Worm (Caenorhabditis elegans) whole organism, L1 larva: ENCODE data around the gene mog-4.
A peak's percentile ranks its signal among the peaks of the same experiment; 100 is the strongest.

Source experiments
- C16A3.4 ChIP-seq: fragments of 150-350 bp; optimal IDR thresholded peaks from 2 replicates; lab custom pipeline; 2014; ENCODE audit warnings: missing biosample characterization, missing genetic modification characterization
- alr-1 ChIP-seq: fragments of 200-800 bp; sonication (Bioruptor generic); optimal IDR thresholded peaks from 2 replicates; lab custom pipeline; 2018; ENCODE audit warnings: borderline replicate concordance, mild to moderate bottlenecking, missing genetic modification characterization, missing compliant biosample characterization
- ceh-63 ChIP-seq: fragments of 200-800 bp; sonication (Bioruptor generic); optimal IDR thresholded peaks from 2 replicates; lab custom pipeline; 2018; ENCODE audit warnings: mild to moderate bottlenecking, missing genetic modification characterization, missing compliant biosample characterization
- dsc-1 ChIP-seq: sonication (generic microtip); optimal IDR thresholded peaks from 2 replicates; lab custom pipeline; 2016; ENCODE audit warnings: mild to moderate bottlenecking, missing genetic modification characterization, missing compliant biosample characterization
- efl-1 ChIP-seq, 4 experiments: fragments of 150-350 bp; optimal IDR thresholded peaks in 3 of 4; peaks in 1 of 4; 1 replicate in 1 of 4; 2 replicates in 3 of 4; lab custom pipeline; 2014; ENCODE audit warnings: missing biosample characterization in 2 of 4, missing genetic modification characterization in 2 of 4, missing genetic modification reagents in 2 of 4
- egl-13 ChIP-seq: sonication (generic microtip); optimal IDR thresholded peaks from 2 replicates; lab custom pipeline; 2016; ENCODE audit warnings: missing genotype, missing genetic modification reagents, missing genetic modification characterization, missing compliant biosample characterization
- egl-27 ChIP-seq, 2 experiments: fragments of 150-350 bp in 1 of 2; sonication (generic microtip); optimal IDR thresholded peaks; 3 replicates each; lab custom pipeline; 2017 to 2018; ENCODE audit warnings: missing biosample characterization in 2 of 2, missing genetic modification characterization in 2 of 2, missing genetic modification reagents in 2 of 2
- elt-2 ChIP-seq: sonication (generic microtip); optimal IDR thresholded peaks from 2 replicates; lab custom pipeline; 2016; ENCODE audit warnings: missing genetic modification characterization, mild to moderate bottlenecking, inconsistent platforms, missing compliant biosample characterization, missing genetic modification reagents
- fkh-10 ChIP-seq: sonication (generic microtip); optimal IDR thresholded peaks from 2 replicates; lab custom pipeline; 2017; ENCODE audit warnings: missing biosample characterization, missing genetic modification reagents, missing genetic modification characterization
- fkh-8 ChIP-seq: sonication (generic microtip); optimal IDR thresholded peaks from 2 replicates; lab custom pipeline; 2016; ENCODE audit warnings: mild to moderate bottlenecking, missing genetic modification characterization, missing compliant biosample characterization
- fos-1 ChIP-seq: fragments of 150-350 bp; optimal IDR thresholded peaks from 2 replicates; lab custom pipeline; 2014; ENCODE audit warnings: missing biosample characterization, missing genetic modification characterization
- hlh-4 ChIP-seq: sonication (generic microtip); optimal IDR thresholded peaks from 2 replicates; lab custom pipeline; 2016; ENCODE audit warnings: mild to moderate bottlenecking, missing genetic modification characterization, missing compliant biosample characterization
- irx-1 ChIP-seq: sonication (generic microtip); optimal IDR thresholded peaks from 2 replicates; lab custom pipeline; 2016; ENCODE audit warnings: missing genetic modification characterization, missing compliant biosample characterization
- jun-1 ChIP-seq: fragments of 150-350 bp; optimal IDR thresholded peaks from 2 replicates; lab custom pipeline; 2014; ENCODE audit warnings: missing biosample characterization, missing genetic modification reagents, missing genetic modification characterization
- lin-13 ChIP-seq: fragments of 150-350 bp; optimal IDR thresholded peaks from 2 replicates; lab custom pipeline; 2014; ENCODE audit warnings: missing biosample characterization, missing genetic modification reagents, missing genetic modification characterization
- lin-15B ChIP-seq: fragments of 150-350 bp; sonication (generic microtip); optimal IDR thresholded peaks from 3 replicates; lab custom pipeline; 2014; ENCODE audit warnings: missing biosample characterization, missing genetic modification characterization
- lin-35 ChIP-seq, 2 experiments: fragments of 150-350 bp; optimal IDR thresholded peaks; 2 replicates each; lab custom pipeline; 2014; ENCODE audit warnings: missing biosample characterization in 2 of 2, missing genetic modification characterization in 2 of 2, missing genetic modification reagents in 2 of 2
- lin-39 ChIP-seq: fragments of 150-350 bp; optimal IDR thresholded peaks from 2 replicates; lab custom pipeline; 2014; ENCODE audit warnings: missing biosample characterization, missing genetic modification reagents, missing genetic modification characterization
- lir-3 ChIP-seq: sonication (generic microtip); optimal IDR thresholded peaks from 2 replicates; lab custom pipeline; 2016; ENCODE audit warnings: mild to moderate bottlenecking, missing genetic modification characterization, moderate library complexity, missing compliant biosample characterization; ENCODE audit not compliant: poor library complexity
- mab-9 ChIP-seq: fragments of 200-800 bp; sonication (Bioruptor generic); IDR thresholded peaks from 2 replicates; pipeline ENCODE4 v1.3.6; 2022; ENCODE audit warnings: missing genetic modification reagents, missing genetic modification characterization, missing compliant biosample characterization
- mdl-1 ChIP-seq, 2 experiments: fragments of 150-350 bp; optimal IDR thresholded peaks; 2 replicates each; lab custom pipeline; 2014 to 2017; ENCODE audit warnings: missing biosample characterization in 2 of 2, missing genetic modification characterization in 2 of 2, inconsistent platforms in 1 of 2
- mef-2 ChIP-seq: fragments of 150-350 bp; optimal IDR thresholded peaks from 2 replicates; lab custom pipeline; 2014; ENCODE audit warnings: missing biosample characterization, missing genetic modification characterization
- nhr-12 ChIP-seq: sonication (generic microtip); optimal IDR thresholded peaks from 2 replicates; lab custom pipeline; 2017; ENCODE audit warnings: missing biosample characterization, missing genetic modification characterization
- nhr-47 ChIP-seq: sonication (generic microtip); optimal IDR thresholded peaks from 2 replicates; lab custom pipeline; 2016; ENCODE audit warnings: mild to moderate bottlenecking, missing genetic modification characterization, moderate library complexity, missing compliant biosample characterization
- nhr-84 ChIP-seq: sonication (generic microtip); optimal IDR thresholded peaks from 2 replicates; lab custom pipeline; 2017; ENCODE audit warnings: missing biosample characterization, missing genetic modification characterization
- nhr-85 ChIP-seq: sonication (generic microtip); peaks from one replicate; lab custom pipeline; 2016; ENCODE audit warnings: missing genetic modification characterization, inconsistent platforms, missing compliant biosample characterization
- pax-3 ChIP-seq: fragments of 200-800 bp; sonication (Bioruptor generic); optimal IDR thresholded peaks from 2 replicates; lab custom pipeline; 2018; ENCODE audit warnings: mild to moderate bottlenecking, missing genetic modification characterization, moderate library complexity, missing compliant biosample characterization
- rnt-1 ChIP-seq: sonication (generic microtip); optimal IDR thresholded peaks from 2 replicates; lab custom pipeline; 2016; ENCODE audit warnings: mild to moderate bottlenecking, missing genetic modification characterization, moderate library complexity, missing compliant biosample characterization
- sox-4 ChIP-seq: sonication (generic microtip); optimal IDR thresholded peaks from 2 replicates; lab custom pipeline; 2016; ENCODE audit warnings: missing genetic modification characterization, missing compliant biosample characterization
- sptf-1 ChIP-seq: fragments of 150-350 bp; optimal IDR thresholded peaks from 2 replicates; lab custom pipeline; 2014; ENCODE audit warnings: missing biosample characterization, missing genetic modification characterization
- sup-37 ChIP-seq: fragments of 200-800 bp; sonication (Bioruptor generic); optimal IDR thresholded peaks from 2 replicates; lab custom pipeline; 2018; ENCODE audit warnings: mild to moderate bottlenecking, missing genetic modification characterization, missing compliant biosample characterization
- tbx-2 ChIP-seq: sonication (generic microtip); optimal IDR thresholded peaks from 2 replicates; lab custom pipeline; 2016; ENCODE audit warnings: missing genetic modification characterization, missing compliant biosample characterization
- unc-30 ChIP-seq: sonication (generic microtip); optimal IDR thresholded peaks from 2 replicates; lab custom pipeline; 2017; ENCODE audit warnings: missing biosample characterization, missing genetic modification characterization
- unc-98 ChIP-seq: fragments of 200-800 bp; sonication (Bioruptor generic); IDR thresholded peaks from 2 replicates; pipeline ENCODE4 v1.3.6; 2022; ENCODE audit warnings: missing genetic modification characterization, missing compliant biosample characterization
- zag-1 ChIP-seq: fragments of 150-350 bp; optimal IDR thresholded peaks from 2 replicates; lab custom pipeline; 2014; ENCODE audit warnings: missing biosample characterization, missing genetic modification characterization

mog-4 gene

DNA sequence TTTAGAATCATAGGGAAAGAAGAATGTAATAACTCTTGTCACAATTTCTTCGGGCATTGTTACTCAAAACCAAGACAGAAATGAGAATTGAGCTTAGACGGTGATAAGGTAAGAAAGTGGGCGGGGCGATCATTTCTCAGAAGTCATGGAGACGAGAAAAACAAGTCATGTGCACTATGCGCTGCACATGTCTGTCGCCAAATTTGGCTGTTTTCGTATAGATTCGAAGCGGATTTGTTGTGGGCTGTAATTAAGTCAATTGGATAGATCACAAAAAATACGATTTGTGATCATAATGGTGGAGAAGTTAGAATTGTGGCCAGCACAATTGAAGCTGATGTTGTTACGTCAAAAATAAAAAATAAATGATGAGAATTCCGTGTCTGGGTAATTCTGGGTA, 30.3 kb upstream of the mog-4 start, which contains the start of gene C01G12.7 (continued):
- TF ChIP-seq efl-1 (optimal IDR thresholded peaks at IDR 0.05; lab: Kevin White, UChicago) (no peak), efl-1 (GFP tag; optimal IDR thresholded peaks at IDR 0.05 in 1 of 2; lab: Kevin White, UChicago) (no peak), hlh-4 (tag; lab: Kevin White, UChicago) (no peak), pax-3 (tag; lab: Kevin White, UChicago) (no peak), zag-1 (no peak), mdl-1 (tag; optimal IDR thresholded peaks at IDR 0.05; lab: Kevin White, UChicago) (no peak), C16A3.4 (tag; lab: Kevin White, UChicago) (no peak), unc-30 (tag; lab: Kevin White, UChicago) (no peak), sox-4 (tag; lab: Kevin White, UChicago) (peak; percentile 1), irx-1 (tag; lab: Kevin White, UChicago) (no peak), egl-27 (tag; optimal IDR thresholded peaks at IDR 0.05; lab: Kevin White, UChicago) (no peak), elt-2 (tag; lab: Kevin White, UChicago) (no peak), jun-1 (tag; lab: Kevin White, UChicago) (no peak), lin-35 (GFP tag; optimal IDR thresholded peaks at IDR 0.05; lab: Kevin White, UChicago) (no peak), sup-37 (GFP tag; lab: Kevin White, UChicago) (no peak), nhr-84 (no peak), nhr-47 (tag; lab: Kevin White, UChicago) (peak; percentile 45)

DNA sequence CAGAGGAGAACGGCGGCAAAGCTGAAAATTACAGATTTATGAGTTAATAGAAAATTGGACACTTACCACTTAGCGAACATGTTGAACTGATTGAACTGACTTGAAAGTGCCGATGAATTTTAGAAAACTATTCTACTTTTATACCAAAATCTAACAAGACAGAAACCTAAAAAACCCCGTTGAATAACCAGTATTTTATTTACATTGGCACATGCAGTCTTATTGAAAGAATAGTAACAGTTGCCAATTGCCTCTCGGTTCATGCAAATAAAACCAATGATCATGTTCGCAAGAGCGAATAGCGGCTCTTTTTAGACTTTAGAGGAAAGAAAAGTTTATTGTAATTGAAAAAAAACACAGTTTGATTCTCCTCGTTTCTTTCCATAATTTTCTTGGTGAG, 26.8 kb upstream of the mog-4 start, which contains the start of gene nspb-10:
Gene nspb-10, minus strand, starts transcription at position 101 of the 400 bp plus-strand sequence.
- TF ChIP-seq zag-1 (no peak), tbx-2 (tag; lab: Kevin White, UChicago) (no peak), dsc-1 (no peak), sox-4 (tag; lab: Kevin White, UChicago) (no peak), nhr-12 (tag; lab: Kevin White, UChicago) (no peak), unc-98 (no peak), lir-3 (no peak), fkh-10 (GFP tag; lab: Kevin White, UChicago) (no peak), mef-2 (tag; lab: Kevin White, UChicago) (no peak), ceh-63 (GFP tag; lab: Kevin White, UChicago) (no peak), fkh-8 (tag; lab: Kevin White, UChicago) (no peak), C16A3.4 (tag; lab: Kevin White, UChicago) (no peak)
- TF ChIP-seq, all 84 proteins: peak for 0

DNA sequence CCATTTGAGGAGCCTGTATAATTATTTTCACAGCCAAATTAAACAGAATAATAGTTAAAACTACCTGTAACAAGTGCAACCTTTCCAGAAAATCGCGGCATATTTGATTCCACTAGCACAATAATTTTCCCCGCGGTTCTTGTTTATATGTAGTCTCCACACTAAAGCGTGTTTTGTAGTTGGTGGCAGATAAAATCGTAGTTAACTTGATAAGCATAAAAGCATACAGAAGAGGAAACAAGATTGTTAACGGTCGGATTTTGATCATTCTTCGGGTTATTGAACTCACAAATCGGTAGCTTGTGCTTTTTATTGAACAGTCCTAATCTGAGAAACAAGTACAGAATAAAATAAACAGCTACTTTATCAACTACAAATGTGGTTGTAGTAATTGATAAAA, 26.0 kb upstream of the mog-4 start, which contains the start of gene C01G12.5:
Gene C01G12.5, minus strand, starts transcription at position 101 of the 400 bp plus-strand sequence.
- no peak for TF ChIP-seq mab-9 (GFP tag; lab: Robert Waterston, UW)
- no peak for TF ChIP-seq lin-39 (tag; lab: Kevin White, UChicago)
- TF ChIP-seq lin-15B (tag; lab: Kevin White, UChicago), result no peak
- no peak for TF ChIP-seq fos-1

DNA sequence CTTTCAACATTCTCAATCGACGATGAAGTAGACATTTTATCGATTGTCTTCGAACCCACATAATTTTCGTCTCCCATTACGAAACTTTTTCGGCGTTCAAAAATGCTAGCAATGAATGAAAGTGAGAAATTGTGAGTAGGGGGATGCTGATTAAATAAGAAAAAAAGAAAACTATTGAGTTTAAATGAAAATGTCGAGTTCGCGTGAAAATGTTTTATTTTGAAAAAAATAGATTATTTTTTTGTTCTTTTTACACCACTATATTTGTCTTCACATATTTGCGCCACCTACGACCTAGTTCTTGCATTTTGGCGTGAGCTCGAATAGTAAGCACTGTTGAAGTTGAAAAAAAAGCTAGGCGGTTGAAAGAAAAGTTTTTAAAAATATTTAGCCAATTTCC, 20.8 kb upstream of the mog-4 start, which contains the start of gene C01G12.3:
Gene C01G12.3, minus strand, starts transcription at position 101 of the 400 bp plus-strand sequence.
- TF ChIP-seq rnt-1 (tag; lab: Kevin White, UChicago) (no peak), lin-35 (GFP tag; optimal IDR thresholded peaks at IDR 0.05; lab: Kevin White, UChicago) (no peak), sptf-1 (tag; lab: Kevin White, UChicago) (no peak), fkh-10 (GFP tag; lab: Kevin White, UChicago) (no peak), lin-13 (GFP tag; lab: Kevin White, UChicago) (no peak), nhr-85 (tag; lab: Kevin White, UChicago) (no peak), alr-1 (no peak), egl-13 (tag; lab: Kevin White, UChicago) (no peak)
